ENCODE assay signal across 4 worm cellular contexts in the genomic region with DNA sequence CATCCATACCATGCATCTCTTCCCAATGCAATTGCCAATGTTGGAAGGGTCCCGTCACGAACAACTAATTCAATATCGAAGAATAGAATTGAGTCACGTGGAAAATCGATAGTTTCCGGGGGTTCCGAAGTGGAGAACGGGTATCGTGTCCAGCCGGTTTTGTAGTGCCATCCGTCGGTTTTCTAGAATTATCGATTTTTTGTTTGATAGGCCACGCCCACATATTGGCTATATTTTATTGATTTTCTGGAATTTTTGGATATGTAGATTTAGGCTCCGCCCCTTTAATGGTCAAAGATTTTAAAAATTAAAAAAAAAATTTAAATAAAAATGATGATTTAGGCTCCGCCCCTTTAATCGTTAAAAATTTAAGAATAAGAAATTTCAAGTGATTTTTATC.
TF ChIP-seq lines count a peak whose summit lies in the region.

No protein-coding gene starts in this region.

TF ChIP-seq in whole organism, L3 larva, 47 proteins besides CTCF, POLR2A, EP300 and RAD21:
- TF ChIP-seq ceh-28 (tag; optimal IDR thresholded peaks at IDR 0.05; lab: Kevin White, UChicago), result peak; percentile 62
- no peak for TF ChIP-seq nhr-12 (tag; optimal IDR thresholded peaks at IDR 0.05; lab: Kevin White, UChicago)

TF ChIP-seq in whole organism, L4 larva, 104 proteins besides CTCF, POLR2A, EP300 and RAD21:
- TF ChIP-seq spr-1 (tag; optimal IDR thresholded peaks at IDR 0.05; lab: Kevin White, UChicago) (no peak), ceh-28 (tag; optimal IDR thresholded peaks at IDR 0.05; lab: Kevin White, UChicago) (peak; percentile 77), Y75B8A.6 (GFP tag; IDR thresholded peaks at IDR 0.05; lab: Robert Waterston, UW) (no peak), zfp-2 (tag; optimal IDR thresholded peaks at IDR 0.05; lab: Kevin White, UChicago) (no peak), F49E8.2 (tag; optimal IDR thresholded peaks at IDR 0.05; lab: Kevin White, UChicago; ENCODE audit: borderline replicate concordance) (no peak), unc-130 (GFP tag; optimal IDR thresholded peaks at IDR 0.05; lab: Kevin White, UChicago) (no peak)

TF ChIP-seq in whole organism, late embryonic, 69 proteins besides CTCF, POLR2A, EP300 and RAD21:
- TF ChIP-seq ztf-16 (tag; optimal IDR thresholded peaks at IDR 0.05; lab: Kevin White, UChicago) (no peak), ceh-6 (GFP tag; optimal IDR thresholded peaks at IDR 0.05; lab: Kevin White, UChicago) (no peak), elt-2 (tag; optimal IDR thresholded peaks at IDR 0.05; lab: Kevin White, UChicago) (no peak), npax-4 (tag; optimal IDR thresholded peaks at IDR 0.05; lab: Kevin White, UChicago) (no peak), ceh-48 (tag; optimal IDR thresholded peaks at IDR 0.05; lab: Kevin White, UChicago) (peak; percentile 9)

TF ChIP-seq in whole organism, midembryonic, 9 proteins besides CTCF, POLR2A, EP300 and RAD21:
- TF ChIP-seq T22C8.4 (GFP tag; IDR thresholded peaks at IDR 0.05; lab: Robert Waterston, UW) (peak; percentile 76), med-1 (GFP tag; optimal IDR thresholded peaks at IDR 0.05; lab: Kevin White, UChicago; ENCODE audit: insufficient read depth) (no peak)
TF ChIP-seq in whole organism, midembryonic: peak in this region for 1.
